Fruit fly (Drosophila melanogaster): ENCODE measurements around the gene CG31106.

CG31106 gene

DNA sequence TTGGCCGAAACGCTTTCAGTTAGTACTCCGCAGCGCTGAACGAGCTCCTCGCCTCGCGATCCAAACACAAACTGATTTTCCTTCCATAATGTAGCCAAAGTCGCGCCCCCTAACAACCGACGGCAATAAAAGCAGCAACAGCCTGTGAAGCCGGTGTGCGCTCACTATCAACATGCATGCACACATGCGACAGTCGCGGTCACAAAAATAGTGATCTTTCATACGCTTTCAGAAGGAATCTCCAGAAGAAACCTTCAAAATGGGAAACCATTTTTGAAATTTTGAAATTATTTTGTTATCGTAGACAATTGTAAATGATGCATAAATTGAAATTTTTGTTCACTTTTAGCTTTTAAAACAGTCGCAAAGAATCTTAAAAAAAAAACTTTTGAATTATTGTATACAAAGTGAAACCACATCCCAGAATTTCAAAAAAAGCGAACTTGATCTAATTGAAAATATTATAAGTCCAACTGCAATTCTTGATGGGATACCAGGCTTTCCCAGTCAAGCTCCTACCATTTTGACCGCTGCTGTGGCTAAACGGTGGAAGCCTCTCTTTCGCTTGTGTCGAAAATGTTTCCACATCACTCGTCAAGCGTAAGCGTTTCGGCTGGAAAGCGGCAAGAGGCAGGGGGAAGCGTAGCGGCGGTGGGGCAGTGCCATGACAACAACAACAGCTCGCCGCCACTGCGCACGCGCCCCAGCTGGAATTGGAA is 16.3 kb downstream of the CG31106 start, which contains the start of gene Cad96Cb (continued):
- TF ChIP-seq tll (GFP tag; optimal IDR thresholded peaks at IDR 0.05) (no peak), CG10274 (GFP tag; optimal IDR thresholded peaks at IDR 0.05) (peak; percentile 41), CG4282 (GFP tag; optimal IDR thresholded peaks at IDR 0.05) (peak; percentile 28), vvl (GFP tag; IDR thresholded peaks at IDR 0.05) (peak; percentile 63), CG4617 (GFP tag; optimal IDR thresholded peaks at IDR 0.05; ENCODE audit: borderline replicate concordance) (peak; percentile 59), insv (GFP tag; optimal IDR thresholded peaks at IDR 0.05) (peak in 1 of 2 experiments; percentile 3), hb (GFP tag; IDR thresholded peaks at IDR 0.05; ENCODE audit: partially characterized antibody) (no peak), CG7372 (GFP tag; IDR thresholded peaks at IDR 0.05) (peak; percentile 57; the same call in 1 of the 2 replicates), en (GFP tag; optimal IDR thresholded peaks at IDR 0.05) (peak; percentile 66), phol (tag; optimal IDR thresholded peaks at IDR 0.05) (peak; percentile 93), CG2199 (GFP tag; IDR thresholded peaks at IDR 0.05) (no peak), Hmx (GFP tag; optimal IDR thresholded peaks at IDR 0.05) (peak; percentile 34), pita (GFP tag; optimal IDR thresholded peaks at IDR 0.05) (no peak), CG12071 (GFP tag; optimal IDR thresholded peaks at IDR 0.05) (peak; percentile 43), CG4820 (GFP tag; optimal IDR thresholded peaks at IDR 0.05) (peak; percentile 89), CG17802 (tag; optimal IDR thresholded peaks at IDR 0.05) (peak; percentile 66), Blimp-1 (GFP tag; optimal IDR thresholded peaks at IDR 0.05) (peak; percentile 83), Dp (GFP tag; optimal IDR thresholded peaks at IDR 0.05) (no peak), gsb-n (tag; optimal IDR thresholded peaks at IDR 0.05) (peak; percentile 86), al (GFP tag; IDR thresholded peaks at IDR 0.05) (no peak), Antp (GFP tag; optimal IDR thresholded peaks at IDR 0.05) (peak; percentile 67), onecut (GFP tag; IDR thresholded peaks at IDR 0.05) (peak; percentile 75), CG11695 (GFP tag; IDR thresholded peaks at IDR 0.05) (peak; percentile 79), Sry-β (GFP tag; optimal IDR thresholded peaks at IDR 0.05) (peak; percentile 45), CG6272 (GFP tag; IDR thresholded peaks at IDR 0.05) (no peak), CG6854 (GFP tag; optimal IDR thresholded peaks at IDR 0.05) (peak; percentile 72), unpg (GFP tag; optimal IDR thresholded peaks at IDR 0.05) (peak; percentile 82), Myb (GFP tag; optimal IDR thresholded peaks at IDR 0.05) (peak; percentile 54), CG1529 (GFP tag; optimal IDR thresholded peaks at IDR 0.05) (peak; percentile 84), tna (GFP tag; IDR thresholded peaks at IDR 0.05; ENCODE audit: partially characterized antibody) (0 out of 2 replicates have a peak, but pooled peaks have one; percentile 32), CG9797 (GFP tag; optimal IDR thresholded peaks at IDR 0.05) (no peak), Fer3 (tag; optimal IDR thresholded peaks at IDR 0.05) (peak; percentile 53), CG11504 (tag; optimal IDR thresholded peaks at IDR 0.05) (peak; percentile 92), Chrac-16 (GFP tag; optimal IDR thresholded peaks at IDR 0.05) (peak; percentile 83), CG15514 (GFP tag; optimal IDR thresholded peaks at IDR 0.05) (peak; percentile 7), Pdp1 (GFP tag; optimal IDR thresholded peaks at IDR 0.05) (peak; percentile 71 to 81), Dek (tag; optimal IDR thresholded peaks at IDR 0.05) (peak; percentile 46), Ptx1 (GFP tag; IDR thresholded peaks at IDR 0.05) (peak; percentile 70), btn (GFP tag; optimal IDR thresholded peaks at IDR 0.05) (peak; percentile 81), sc (optimal IDR thresholded peaks at IDR 0.05) (no peak), sc (GFP tag; optimal IDR thresholded peaks at IDR 0.05) (peak; percentile 87), CG1024 (GFP tag; IDR thresholded peaks at IDR 0.05) (0 out of 2 replicates have a peak, but pooled peaks have one; percentile 12), CG15073 (GFP tag; optimal IDR thresholded peaks at IDR 0.05) (peak; percentile 20), TFAM (GFP tag; optimal IDR thresholded peaks at IDR 0.05) (peak; percentile 22), ab (GFP tag; optimal IDR thresholded peaks at IDR 0.05) (peak; percentile 66), cwo (GFP tag; optimal IDR thresholded peaks at IDR 0.05) (peak; percentile 67), CG3838 (GFP tag; optimal IDR thresholded peaks at IDR 0.05) (peak; percentile 28), CG10654 (GFP tag; optimal IDR thresholded peaks at IDR 0.05) (peak; percentile 67)

Measured in whole organism, embryonic.